Fruit fly (Drosophila melanogaster) whole organism, embryonic: ENCODE data around the gene CG16734.

Source experiments
- CG10321 ChIP-seq: fragments of 200-800 bp; sonication (Bioruptor generic); IDR thresholded peaks from 2 replicates; pipeline ENCODE4 v1.3.6; 2022; ENCODE audit warnings: missing biosample characterization, missing genetic modification characterization
- CG10979 ChIP-seq: fragments of 200-800 bp; sonication (Bioruptor generic); optimal IDR thresholded peaks from 2 replicates; lab custom pipeline; 2018; ENCODE audit warnings: missing biosample characterization, mild to moderate bottlenecking, missing genetic modification characterization, moderate library complexity
- CG11695 ChIP-seq: fragments of 200-800 bp; sonication (Bioruptor generic); IDR thresholded peaks from 3 replicates; pipeline ENCODE4 v1.3.6; 2022; ENCODE audit warnings: missing biosample characterization, missing genetic modification characterization
- CG12659 ChIP-seq: fragments of 200-800 bp; sonication (Bioruptor generic); optimal IDR thresholded peaks from 3 replicates; lab custom pipeline; 2017; ENCODE audit warnings: mild to moderate bottlenecking, missing biosample characterization, missing genetic modification reagents, missing genetic modification characterization
- CG12769 ChIP-seq: fragments of 200-800 bp; sonication (Bioruptor generic); optimal IDR thresholded peaks from 2 replicates; lab custom pipeline; 2019; ENCODE audit warnings: missing biosample characterization, mild to moderate bottlenecking, missing genetic modification characterization, moderate library complexity
- CG13287 ChIP-seq: fragments of 200-800 bp; sonication (Bioruptor generic); IDR thresholded peaks from 2 replicates; pipeline ENCODE4 v1.3.6; 2022; ENCODE audit warnings: missing biosample characterization, missing genetic modification characterization; ENCODE audit not compliant: partially characterized antibody
- CG14014 ChIP-seq: fragments of 200-800 bp; sonication (Bioruptor generic); IDR thresholded peaks from 2 replicates; pipeline ENCODE4 v1.3.6; 2022; ENCODE audit warnings: missing biosample characterization, missing genetic modification characterization
- CG14441 ChIP-seq: fragments of 200-800 bp; sonication (Bioruptor generic); IDR thresholded peaks from 2 replicates; pipeline ENCODE4 v1.3.6; 2022; ENCODE audit warnings: missing biosample characterization, missing genetic modification characterization
- CG16813 ChIP-seq: fragments of 200-800 bp; sonication (Bioruptor generic); IDR thresholded peaks from 3 replicates; pipeline ENCODE4 v1.3.6; 2022; ENCODE audit warnings: missing biosample characterization, missing genetic modification characterization; ENCODE audit not compliant: partially characterized antibody
- CG17186 ChIP-seq: fragments of 200-800 bp; sonication (Bioruptor generic); optimal IDR thresholded peaks from 3 replicates; lab custom pipeline; 2017; ENCODE audit warnings: missing biosample characterization, missing genetic modification reagents, missing genetic modification characterization
- CG18011 ChIP-seq: fragments of 200-800 bp; sonication (Bioruptor generic); optimal IDR thresholded peaks from 2 replicates; lab custom pipeline; 2017; ENCODE audit warnings: missing biosample characterization, missing genetic modification characterization, mild to moderate bottlenecking, moderate library complexity, missing genotype
- CG18262 ChIP-seq: fragments of 200-800 bp; optimal IDR thresholded peaks from 3 replicates; lab custom pipeline; 2019; ENCODE audit warnings: missing biosample characterization, mild to moderate bottlenecking, missing genetic modification characterization, moderate library complexity
- CG1832 ChIP-seq: fragments of 200-800 bp; sonication (Bioruptor generic); optimal IDR thresholded peaks from 2 replicates; lab custom pipeline; 2017; ENCODE audit warnings: missing biosample characterization, mild to moderate bottlenecking, missing genetic modification characterization, inconsistent platforms
- CG2712 ChIP-seq: fragments of 200-800 bp; optimal IDR thresholded peaks from 3 replicates; lab custom pipeline; 2019; ENCODE audit warnings: missing biosample characterization, mild to moderate bottlenecking, missing genetic modification characterization, moderate library complexity
- CG2875 ChIP-seq: fragments of 200-800 bp; sonication (Bioruptor generic); optimal IDR thresholded peaks from 2 replicates; lab custom pipeline; 2017; ENCODE audit warnings: missing biosample characterization, mild to moderate bottlenecking, missing genetic modification characterization, missing genetic modification reagents
- CG34224 ChIP-seq: fragments of 200-800 bp; sonication (Bioruptor generic); IDR thresholded peaks from 3 replicates; pipeline ENCODE4 v1.3.6; 2022; ENCODE audit warnings: missing biosample characterization, missing genetic modification characterization; ENCODE audit not compliant: partially characterized antibody
- CG3838 ChIP-seq: fragments of 200-800 bp; sonication (Bioruptor generic); optimal IDR thresholded peaks from 3 replicates; lab custom pipeline; 2016; ENCODE audit warnings: missing biosample characterization, missing genetic modification characterization
- CG3847 ChIP-seq: fragments of 200-800 bp; sonication (Bioruptor generic); IDR thresholded peaks from 2 replicates; pipeline ENCODE4 v1.3.6; 2022; ENCODE audit warnings: missing biosample characterization, missing genetic modification characterization
- CG4360 ChIP-seq: fragments of 200-800 bp; sonication (Bioruptor generic); IDR thresholded peaks from 2 replicates; pipeline ENCODE4 v1.3.6; 2022; ENCODE audit warnings: missing biosample characterization, missing genetic modification characterization
- CG4854 ChIP-seq: fragments of 200-800 bp; sonication (Bioruptor generic); optimal IDR thresholded peaks from 2 replicates; lab custom pipeline; 2016; ENCODE audit warnings: missing biosample characterization, missing genetic modification characterization, inconsistent platforms
- CG6813 ChIP-seq: fragments of 200-800 bp; sonication (Bioruptor generic); optimal IDR thresholded peaks from 2 replicates; lab custom pipeline; 2017; ENCODE audit warnings: missing biosample characterization, missing genetic modification characterization, mild to moderate bottlenecking, moderate library complexity, missing genetic modification reagents
- CG7357 ChIP-seq: fragments of 200-800 bp; sonication (Bioruptor generic); IDR thresholded peaks from 3 replicates; pipeline ENCODE4 v1.3.6; 2022; ENCODE audit warnings: missing biosample characterization, missing genetic modification characterization
- CG7987 ChIP-seq: fragments of 200-800 bp; sonication (Bioruptor generic); optimal IDR thresholded peaks from 2 replicates; lab custom pipeline; 2018; ENCODE audit warnings: missing biosample characterization, mild to moderate bottlenecking, missing genetic modification characterization, moderate library complexity
- Dad ChIP-seq: fragments of 200-800 bp; sonication (Bioruptor generic); optimal IDR thresholded peaks from 3 replicates; lab custom pipeline; 2016; ENCODE audit warnings: missing biosample characterization, missing genetic modification characterization
- Dip2 ChIP-seq: fragments of 200-800 bp; sonication (Bioruptor generic); IDR thresholded peaks from 2 replicates; pipeline ENCODE4 v1.3.6; 2022; ENCODE audit warnings: missing biosample characterization, missing genetic modification characterization
- Gug ChIP-seq: fragments of 200-800 bp; sonication (Bioruptor generic); IDR thresholded peaks from 4 replicates; pipeline ENCODE4 v1.3.6; 2022; ENCODE audit warnings: missing biosample characterization, missing genetic modification characterization
- H2.0 ChIP-seq: fragments of 200-800 bp; sonication (Bioruptor generic); IDR thresholded peaks from 2 replicates; pipeline ENCODE4 v1.3.6; 2022; ENCODE audit warnings: missing biosample characterization, missing genetic modification characterization
- Med ChIP-seq: fragments of 200-800 bp; sonication (Bioruptor generic); peaks from one replicate; lab custom pipeline; 2016; ENCODE audit warnings: missing biosample characterization, missing genetic modification characterization, mild to moderate bottlenecking, inconsistent platforms, moderate library complexity
- Nf-YC ChIP-seq: fragments of 200-800 bp; optimal IDR thresholded peaks from 3 replicates; lab custom pipeline; 2019; ENCODE audit warnings: missing biosample characterization, mild to moderate bottlenecking, missing genetic modification characterization, moderate library complexity
- Oli ChIP-seq: fragments of 200-800 bp; sonication (Bioruptor generic); optimal IDR thresholded peaks from 2 replicates; lab custom pipeline; 2018; ENCODE audit warnings: missing biosample characterization, mild to moderate bottlenecking, missing genetic modification characterization, moderate library complexity
- cas ChIP-seq: fragments of 200-800 bp; sonication (Bioruptor generic); IDR thresholded peaks from 2 replicates; pipeline ENCODE4 v1.3.6; 2022; ENCODE audit warnings: missing biosample characterization, missing genetic modification characterization
- chn ChIP-seq: fragments of 200-800 bp; sonication (Bioruptor generic); optimal IDR thresholded peaks from 2 replicates; lab custom pipeline; 2016; ENCODE audit warnings: missing biosample characterization, missing genetic modification characterization
- dmrt99B ChIP-seq: fragments of 200-800 bp; sonication (Bioruptor generic); optimal IDR thresholded peaks from 2 replicates; lab custom pipeline; 2018; ENCODE audit warnings: missing biosample characterization, mild to moderate bottlenecking, missing genetic modification characterization, moderate library complexity
- ems ChIP-seq: fragments of 200-800 bp; sonication (Bioruptor generic); optimal IDR thresholded peaks from 3 replicates; lab custom pipeline; 2016; ENCODE audit warnings: missing biosample characterization, missing genetic modification characterization
- eve ChIP-seq, 2 experiments: fragments of >200 bp; optimal IDR thresholded peaks; 2 replicates each; lab custom pipeline; 2017; ENCODE audit warnings: missing biosample characterization in 2 of 2, missing genetic modification characterization in 2 of 2
- fd3F ChIP-seq: fragments of 200-800 bp; sonication (Bioruptor generic); optimal IDR thresholded peaks from 2 replicates; lab custom pipeline; 2018; ENCODE audit warnings: missing biosample characterization, mild to moderate bottlenecking, missing genetic modification characterization, moderate library complexity
- gt ChIP-seq: fragments of 200-800 bp; sonication (Bioruptor generic); IDR thresholded peaks from 2 replicates; pipeline ENCODE4 v1.3.6; 2022; ENCODE audit warnings: missing biosample characterization, missing genetic modification characterization
- insv ChIP-seq, 2 experiments: fragments of 200-800 bp; sonication (Bioruptor generic); optimal IDR thresholded peaks; 3 replicates each; lab custom pipeline; 2016 to 2018; ENCODE audit warnings: missing biosample characterization in 2 of 2, missing genetic modification characterization in 2 of 2
- luna ChIP-seq: fragments of 200-800 bp; sonication (Bioruptor generic); optimal IDR thresholded peaks from 2 replicates; lab custom pipeline; 2016; ENCODE audit warnings: missing biosample characterization, missing genetic modification characterization
- onecut ChIP-seq: fragments of 200-800 bp; sonication (Bioruptor generic); IDR thresholded peaks from 2 replicates; pipeline ENCODE4 v1.3.6; 2022; ENCODE audit warnings: missing biosample characterization, missing genetic modification characterization
- pros ChIP-seq: fragments of 200-800 bp; sonication (Bioruptor generic); optimal IDR thresholded peaks from 3 replicates; lab custom pipeline; 2019; ENCODE audit warnings: missing biosample characterization, mild to moderate bottlenecking, missing genetic modification characterization, moderate library complexity
- schlank ChIP-seq: fragments of 200-800 bp; sonication (Bioruptor generic); optimal IDR thresholded peaks from 2 replicates; lab custom pipeline; 2018; ENCODE audit warnings: missing biosample characterization, mild to moderate bottlenecking, missing genetic modification characterization
- sens-2 ChIP-seq: fragments of 200-800 bp; sonication (Bioruptor generic); IDR thresholded peaks from 2 replicates; pipeline ENCODE4 v1.3.6; 2022; ENCODE audit warnings: missing biosample characterization, missing genetic modification characterization
- seq ChIP-seq: fragments of 200-800 bp; sonication (Bioruptor generic); IDR thresholded peaks from 2 replicates; pipeline ENCODE4 v1.3.6; 2022; ENCODE audit warnings: missing biosample characterization, missing genetic modification characterization
- sr ChIP-seq: fragments of 200-800 bp; sonication (Bioruptor generic); IDR thresholded peaks from 3 replicates; pipeline ENCODE4 v1.3.6; 2022; ENCODE audit warnings: missing biosample characterization, missing genetic modification characterization
- ssp ChIP-seq: fragments of 200-800 bp; sonication (Bioruptor generic); IDR thresholded peaks from 2 replicates; pipeline ENCODE4 v1.3.6; 2022; ENCODE audit warnings: missing biosample characterization, missing genetic modification characterization
- stwl ChIP-seq: fragments of 200-800 bp; sonication (Bioruptor generic); optimal IDR thresholded peaks from 3 replicates; lab custom pipeline; 2018; ENCODE audit warnings: missing biosample characterization, mild to moderate bottlenecking, missing genetic modification characterization, moderate library complexity
- z ChIP-seq: fragments of 200-800 bp; sonication (Bioruptor generic); IDR thresholded peaks from 3 replicates; pipeline ENCODE4 v1.3.6; 2022; ENCODE audit warnings: missing biosample characterization, missing genetic modification characterization

Gene CG16734

dm6 chr3R:9229075-9229835 is 25.6 kb upstream of the CG16734 start (continued):
- TF ChIP-seq CG2875 (GFP tag; lab: Kevin White, UChicago) (peak; percentile 62), CG7987 (GFP tag; lab: Kevin White, UChicago) (no peak), CG14441 (GFP tag; lab: Robert Waterston, UW) (peak; percentile 65), sr (GFP tag; lab: Robert Waterston, UW) (no peak), CG17186 (peak; percentile 54), CG11695 (GFP tag; lab: Robert Waterston, UW) (peak; percentile 75; the same call in 2 of the 3 replicates), CG14014 (GFP tag; lab: Robert Waterston, UW) (no peak; the same call in 1 of the 2 replicates), stwl (tag; lab: Kevin White, UChicago) (peak; percentile 55), CG34224 (GFP tag; lab: Robert Waterston, UW) (no peak), fd3F (no peak), onecut (no peak; the same call in 1 of the 2 replicates), sens-2 (GFP tag; lab: Robert Waterston, UW) (peak; percentile 55), CG7357 (GFP tag; lab: Robert Waterston, UW) (peak; percentile 36; the same call in 1 of the 3 replicates), eve (GFP tag; optimal IDR thresholded peaks at IDR 0.05; lab: Kevin White, UChicago) (peak in 1 of 2 experiments; percentile 96), insv (GFP tag; optimal IDR thresholded peaks at IDR 0.05; lab: Kevin White, UChicago) (peak; percentile 7 to 8), CG18011 (GFP tag; lab: Kevin White, UChicago) (peak; percentile 48), CG13287 (peak; percentile 12; the same call in 1 of the 2 replicates), CG18262 (tag; lab: Kevin White, UChicago) (peak; percentile 92), pros (peak; percentile 93), CG4360 (GFP tag; lab: Robert Waterston, UW) (peak; percentile 85), H2.0 (GFP tag; lab: Robert Waterston, UW) (peak; percentile 63), Med (GFP tag; lab: Kevin White, UChicago) (peak; percentile 89), CG4854 (GFP tag; lab: Kevin White, UChicago) (peak; percentile 69), cas (GFP tag; lab: Robert Waterston, UW) (peak; percentile 21; the same call in 1 of the 2 replicates), Gug (GFP tag; lab: Robert Waterston, UW) (peak; percentile 43; the same call in 2 of the 4 replicates), CG1832 (GFP tag; lab: Kevin White, UChicago) (peak; percentile 82), CG12659 (GFP tag; lab: Kevin White, UChicago) (peak; percentile 59), CG10321 (peak; percentile 66), CG3847 (GFP tag; lab: Robert Waterston, UW) (0 out of 2 replicates have a peak, but pooled peaks have one; percentile 33), Oli (tag; lab: Kevin White, UChicago) (peak; percentile 79), z (GFP tag; lab: Robert Waterston, UW) (peak; percentile 46; the same call in 1 of the 3 replicates), CG6813 (GFP tag; lab: Kevin White, UChicago) (peak; percentile 58), chn (peak; percentile 57), CG12769 (tag; lab: Kevin White, UChicago) (peak; percentile 86), CG2712 (tag; lab: Kevin White, UChicago) (peak; percentile 90), CG3838 (no peak), CG16813 (GFP tag; lab: Robert Waterston, UW) (no peak), ssp (GFP tag; lab: Robert Waterston, UW) (peak; percentile 42), CG10979 (tag; lab: Kevin White, UChicago) (peak; percentile 90), seq (0 out of 2 replicates have a peak, but pooled peaks have one; percentile 22), luna (peak; percentile 23), ems (GFP tag; lab: Kevin White, UChicago) (peak; percentile 50), Nf-YC (tag; lab: Kevin White, UChicago) (no peak), Dip2 (GFP tag; lab: Robert Waterston, UW) (no peak), schlank (tag; lab: Kevin White, UChicago) (no peak), Dad (GFP tag; lab: Kevin White, UChicago) (peak; percentile 61), dmrt99B (tag; lab: Kevin White, UChicago) (peak; percentile 74), gt (GFP tag; lab: Robert Waterston, UW) (no peak)
